Fruit fly (Drosophila melanogaster): Measurements from ENCODE around the gene CG8774.

DNA sequence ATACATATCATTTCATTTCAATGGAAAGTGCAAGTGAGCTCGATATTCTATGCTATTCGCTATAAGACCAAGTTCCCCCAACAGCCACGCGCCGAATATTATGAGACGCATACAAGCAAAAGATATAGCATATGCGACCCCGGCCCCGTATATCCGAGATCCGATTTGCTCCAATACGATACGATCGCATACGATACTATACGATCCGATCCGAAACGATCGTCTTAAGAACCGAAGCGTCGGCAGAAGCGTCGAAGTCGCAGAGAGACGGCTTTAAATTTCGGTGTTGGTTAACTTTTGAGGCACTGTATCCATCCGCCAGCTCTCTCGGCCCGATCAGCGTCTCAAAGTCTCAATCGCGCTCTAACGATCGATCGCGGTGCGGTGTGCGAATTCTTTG, 19.1 kb upstream of the CG8774 start, which contains the start of gene CG8630:
- TF ChIP-seq CG4496 (GFP tag; IDR thresholded peaks at IDR 0.05) = 0 out of 3 replicates have a peak, but pooled peaks have one; percentile 12
- no peak for TF ChIP-seq CG32121 (GFP tag; IDR thresholded peaks at IDR 0.05)
- TF ChIP-seq CG9948 (tag; optimal IDR thresholded peaks at IDR 0.05) = no peak
- TF ChIP-seq CG13204 (GFP tag; optimal IDR thresholded peaks at IDR 0.05) = no peak
